Worm (Caenorhabditis elegans): ENCODE measurements around the gene F20G2.3.

Gene F20G2.3

ce11 chrV:13768388-13768787 lies at the start of gene F20G2.3:
Gene F20G2.3 (minus strand): TSS chrV:13768488.
- TF ChIP-seq lin-11 (tag; optimal IDR thresholded peaks at IDR 0.05) (no peak), crh-2 (tag; optimal IDR thresholded peaks at IDR 0.05) (no peak), ztf-4 (tag; optimal IDR thresholded peaks at IDR 0.05) (no peak), sma-3 (GFP tag; optimal IDR thresholded peaks at IDR 0.05) (no peak)

- TF ChIP-seq nhr-23 (tag; optimal IDR thresholded peaks at IDR 0.05) (no peak), nhr-10 (tag; optimal IDR thresholded peaks at IDR 0.05) (no peak), R02D3.7 (tag; optimal IDR thresholded peaks at IDR 0.05) (no peak), sma-9 (GFP tag; optimal IDR thresholded peaks at IDR 0.05) (no peak), sma-9 (tag; optimal IDR thresholded peaks at IDR 0.05) (no peak), nhr-12 (tag; optimal IDR thresholded peaks at IDR 0.05) (no peak), unc-55 (GFP tag; optimal IDR thresholded peaks at IDR 0.05) (no peak), nhr-237 (tag; optimal IDR thresholded peaks at IDR 0.05) (no peak), ztf-11 (tag; optimal IDR thresholded peaks at IDR 0.05) (no peak), F13H6.1 (tag; optimal IDR thresholded peaks at IDR 0.05) (no peak), elt-3 (tag; optimal IDR thresholded peaks at IDR 0.05) (no peak)
Measured at ce11 chrV:13816877-13817276, 48.6 kb upstream of the F20G2.3 start, which contains the start of gene F55B12.2. Gene F55B12.2 (minus strand): TSS chrV:13816977.

ce11 chrV:13812931-13813330 lies 44.6 kb upstream of the F20G2.3 start, which contains the start of gene ceh-24:
Gene ceh-24 (plus strand): TSS chrV:13813231.
- TF ChIP-seq lsy-2 (tag; optimal IDR thresholded peaks at IDR 0.05), result no peak
- no peak for TF ChIP-seq peb-1 (tag; optimal IDR thresholded peaks at IDR 0.05)
- TF ChIP-seq nhr-23 (tag; optimal IDR thresholded peaks at IDR 0.05), result no peak
- TF ChIP-seq F13H6.1 (tag; optimal IDR thresholded peaks at IDR 0.05), result no peak
- TF ChIP-seq ama-1 (optimal IDR thresholded peaks at IDR 0.05), result no peak
- TF ChIP-seq zag-1 (tag; optimal IDR thresholded peaks at IDR 0.05), result no peak

- TF ChIP-seq ztf-1 (GFP tag; conservative IDR thresholded peaks at IDR 0.05), result no peak
- TF ChIP-seq nhr-10 (tag; optimal IDR thresholded peaks at IDR 0.05), result no peak
- TF ChIP-seq ama-1 (optimal IDR thresholded peaks at IDR 0.05), result no peak
- TF ChIP-seq elt-1 (tag; optimal IDR thresholded peaks at IDR 0.05), result no peak
- TF ChIP-seq lin-39 (tag; optimal IDR thresholded peaks at IDR 0.05), result no peak
- TF ChIP-seq mbf-1 (tag; optimal IDR thresholded peaks at IDR 0.05), result no peak
- TF ChIP-seq mdl-1 (tag; optimal IDR thresholded peaks at IDR 0.05), result no peak
- no peak for TF ChIP-seq C34F6.9 (tag; optimal IDR thresholded peaks at IDR 0.05)
- no peak for TF ChIP-seq F13H6.1 (tag; optimal IDR thresholded peaks at IDR 0.05)
- TF ChIP-seq ZK546.5 (tag; optimal IDR thresholded peaks at IDR 0.05), result no peak
- no peak for TF ChIP-seq lin-13 (GFP tag; optimal IDR thresholded peaks at IDR 0.05)
- TF ChIP-seq zag-1 (tag; optimal IDR thresholded peaks at IDR 0.05), result no peak
- no peak for TF ChIP-seq skn-1 (tag; optimal IDR thresholded peaks at IDR 0.05)
Measured at ce11 chrV:13812330-13812729, 44.0 kb upstream of the F20G2.3 start.

- TF ChIP-seq C34F6.9 (tag; optimal IDR thresholded peaks at IDR 0.05) (peak; percentile 76), nhr-21 (tag; optimal IDR thresholded peaks at IDR 0.05) (no peak), elt-1 (tag; optimal IDR thresholded peaks at IDR 0.05) (no peak), ama-1 (optimal IDR thresholded peaks at IDR 0.05) (no peak), lin-39 (tag; optimal IDR thresholded peaks at IDR 0.05) (no peak), alr-1 (tag; optimal IDR thresholded peaks at IDR 0.05) (no peak), nhr-11 (tag; optimal IDR thresholded peaks at IDR 0.05) (no peak), nhr-10 (tag; optimal IDR thresholded peaks at IDR 0.05) (no peak), aly-2 (tag; optimal IDR thresholded peaks at IDR 0.05) (no peak), ceh-16 (tag; optimal IDR thresholded peaks at IDR 0.05) (peak; percentile 0), egl-27 (tag; optimal IDR thresholded peaks at IDR 0.05) (no peak), unc-62 (GFP tag; optimal IDR thresholded peaks at IDR 0.05) (no peak), nhr-129 (tag; optimal IDR thresholded peaks at IDR 0.05) (peak; percentile 94), nhr-12 (tag; optimal IDR thresholded peaks at IDR 0.05) (no peak), sem-4 (tag; optimal IDR thresholded peaks at IDR 0.05) (peak; percentile 6), R02D3.7 (tag; optimal IDR thresholded peaks at IDR 0.05) (no peak), nhr-6 (tag; optimal IDR thresholded peaks at IDR 0.05) (no peak), zag-1 (tag; optimal IDR thresholded peaks at IDR 0.05) (no peak), crh-2 (tag; optimal IDR thresholded peaks at IDR 0.05) (peak; percentile 75), nhr-77 (tag; optimal IDR thresholded peaks at IDR 0.05) (no peak), Y55F3AM.14 (GFP tag; optimal IDR thresholded peaks at IDR 0.05) (peak; percentile 6), ztf-1 (GFP tag; conservative IDR thresholded peaks at IDR 0.05) (no peak), ztf-4 (tag; optimal IDR thresholded peaks at IDR 0.05) (no peak), sma-9 (GFP tag; optimal IDR thresholded peaks at IDR 0.05) (peak; percentile 41), sma-9 (tag; optimal IDR thresholded peaks at IDR 0.05) (no peak), nhr-237 (tag; optimal IDR thresholded peaks at IDR 0.05) (no peak), snpc-4 (tag; optimal IDR thresholded peaks at IDR 0.05) (no peak), nhr-23 (tag; optimal IDR thresholded peaks at IDR 0.05) (no peak), lsy-2 (tag; optimal IDR thresholded peaks at IDR 0.05) (peak in 1 of 2 experiments; percentile 63), mab-5 (tag; optimal IDR thresholded peaks at IDR 0.05) (no peak), blmp-1 (tag; optimal IDR thresholded peaks at IDR 0.05; ENCODE audit: insufficient read depth) (peak; percentile 63), skn-1 (tag; optimal IDR thresholded peaks at IDR 0.05) (no peak), ZK546.5 (tag; optimal IDR thresholded peaks at IDR 0.05) (no peak), sma-3 (GFP tag; optimal IDR thresholded peaks at IDR 0.05) (no peak), dmd-4 (tag; optimal IDR thresholded peaks at IDR 0.05) (no peak)
Measured at ce11 chrV:13808462-13808867, 40.2 kb upstream of the F20G2.3 start.
